Fruit fly (Drosophila melanogaster) whole organism, embryonic: ENCODE measurements around the gene mGluR.

Experiments
- Adf1 ChIP-seq: fragments of 200-800 bp; sonication (Bioruptor generic); IDR thresholded peaks from 2 replicates; pipeline ENCODE4 v1.3.6; 2022; ENCODE audit warnings: missing biosample characterization, missing genetic modification characterization
- B-H2 ChIP-seq: fragments of 200-800 bp; sonication (Bioruptor generic); optimal IDR thresholded peaks from 2 replicates; lab custom pipeline; 2018; ENCODE audit warnings: missing biosample characterization, mild to moderate bottlenecking, missing genetic modification characterization
- CG10147 ChIP-seq: fragments of 200-800 bp; sonication (Bioruptor generic); optimal IDR thresholded peaks from 2 replicates; lab custom pipeline; 2019; ENCODE audit warnings: missing biosample characterization, mild to moderate bottlenecking, missing genetic modification characterization, moderate library complexity
- CG13624 ChIP-seq: fragments of 200-800 bp; sonication (Bioruptor generic); optimal IDR thresholded peaks from 2 replicates; lab custom pipeline; 2016; ENCODE audit warnings: missing biosample characterization, missing genetic modification characterization
- CG15479 ChIP-seq: fragments of 200-800 bp; sonication (Bioruptor generic); optimal IDR thresholded peaks from 3 replicates; lab custom pipeline; 2019; ENCODE audit warnings: missing biosample characterization, mild to moderate bottlenecking, missing genetic modification characterization, moderate library complexity
- CG17328 ChIP-seq: fragments of 200-800 bp; sonication (Bioruptor generic); IDR thresholded peaks from 2 replicates; pipeline ENCODE4 v1.3.6; 2022; ENCODE audit warnings: missing biosample characterization, missing genetic modification characterization
- CG17385 ChIP-seq: fragments of 200-800 bp; sonication (Bioruptor generic); optimal IDR thresholded peaks from 3 replicates; lab custom pipeline; 2018; ENCODE audit warnings: missing biosample characterization, mild to moderate bottlenecking, missing genetic modification characterization
- CG17802 ChIP-seq: fragments of 200-800 bp; sonication (Bioruptor generic); optimal IDR thresholded peaks from 2 replicates; lab custom pipeline; 2018; ENCODE audit warnings: missing biosample characterization, mild to moderate bottlenecking, missing genetic modification characterization, moderate library complexity
- CG34224 ChIP-seq: fragments of 200-800 bp; sonication (Bioruptor generic); IDR thresholded peaks from 3 replicates; pipeline ENCODE4 v1.3.6; 2022; ENCODE audit warnings: missing biosample characterization, missing genetic modification characterization; ENCODE audit not compliant: partially characterized antibody
- CG42726 ChIP-seq: fragments of 200-800 bp; sonication (Bioruptor generic); IDR thresholded peaks from 2 replicates; pipeline ENCODE4 v1.3.6; 2022; ENCODE audit warnings: missing biosample characterization, missing genetic modification characterization; ENCODE audit not compliant: partially characterized antibody
- CG4617 ChIP-seq: fragments of 200-800 bp; sonication (Bioruptor generic); optimal IDR thresholded peaks from 3 replicates; lab custom pipeline; 2016; ENCODE audit warnings: missing biosample characterization, missing genetic modification characterization, borderline replicate concordance
- CG7271 ChIP-seq: fragments of 200-800 bp; sonication (Bioruptor generic); optimal IDR thresholded peaks from 2 replicates; lab custom pipeline; 2018; ENCODE audit warnings: missing biosample characterization, mild to moderate bottlenecking, missing genetic modification characterization, moderate library complexity
- CG7963 ChIP-seq: fragments of 200-800 bp; sonication (Bioruptor generic); IDR thresholded peaks from 3 replicates; pipeline ENCODE4 v1.3.6; 2022; ENCODE audit warnings: missing biosample characterization, missing genetic modification characterization; ENCODE audit not compliant: partially characterized antibody
- CoRest ChIP-seq: fragments of 200-800 bp; sonication (Bioruptor generic); optimal IDR thresholded peaks from 3 replicates; lab custom pipeline; 2018; ENCODE audit warnings: missing biosample characterization, mild to moderate bottlenecking, missing genetic modification characterization, moderate library complexity
- Dad ChIP-seq: fragments of 200-800 bp; sonication (Bioruptor generic); optimal IDR thresholded peaks from 3 replicates; lab custom pipeline; 2016; ENCODE audit warnings: missing biosample characterization, missing genetic modification characterization
- Dip2 ChIP-seq: fragments of 200-800 bp; sonication (Bioruptor generic); IDR thresholded peaks from 2 replicates; pipeline ENCODE4 v1.3.6; 2022; ENCODE audit warnings: missing biosample characterization, missing genetic modification characterization
- Ets97D ChIP-seq: fragments of 200-800 bp; sonication (Bioruptor generic); optimal IDR thresholded peaks from 3 replicates; lab custom pipeline; 2016; ENCODE audit warnings: missing biosample characterization, missing genetic modification characterization
- Jarid2 ChIP-seq: fragments of 200-800 bp; sonication (Bioruptor generic); optimal IDR thresholded peaks from 3 replicates; lab custom pipeline; 2017; ENCODE audit warnings: mild to moderate bottlenecking, missing biosample characterization, missing genetic modification reagents, missing genetic modification characterization
- Nf-YA ChIP-seq: fragments of 200-800 bp; sonication (Bioruptor generic); IDR thresholded peaks from 2 replicates; pipeline ENCODE4 v1.3.6; 2022; ENCODE audit warnings: missing biosample characterization, missing genetic modification characterization
- Nf-YB ChIP-seq: fragments of 200-800 bp; sonication (Bioruptor generic); optimal IDR thresholded peaks from 3 replicates; lab custom pipeline; 2019; ENCODE audit warnings: missing biosample characterization, mild to moderate bottlenecking, missing genetic modification characterization, moderate library complexity
- Oaz ChIP-seq: fragments of 200-800 bp; sonication (Bioruptor generic); IDR thresholded peaks from 2 replicates; pipeline ENCODE4 v1.3.6; 2022; ENCODE audit warnings: missing biosample characterization, missing genetic modification characterization
- Scr ChIP-seq: fragments of 200-800 bp; sonication (Bioruptor generic); IDR thresholded peaks from 2 replicates; pipeline ENCODE4 v1.3.6; 2022; ENCODE audit warnings: missing biosample characterization, missing genetic modification characterization; ENCODE audit not compliant: partially characterized antibody
- Trl ChIP-seq, 3 experiments: fragments of >200 bp in 2 of 3; fragments of 200-800 bp in 1 of 3; sonication (Bioruptor generic) in 1 of 3; optimal IDR thresholded peaks; 2 replicates in 1 of 3; 3 replicates in 2 of 3; lab custom pipeline; 2016 to 2017; ENCODE audit warnings: missing biosample characterization in 1 of 3, missing genetic modification characterization in 1 of 3
- amos ChIP-seq: fragments of 200-800 bp; sonication (Bioruptor generic); IDR thresholded peaks from 2 replicates; pipeline ENCODE4 v1.3.6; 2022; ENCODE audit warnings: missing biosample characterization, missing genetic modification characterization; ENCODE audit not compliant: partially characterized antibody
- bigmax ChIP-seq: fragments of 200-800 bp; sonication (Bioruptor generic); optimal IDR thresholded peaks from 2 replicates; lab custom pipeline; 2018; ENCODE audit warnings: missing biosample characterization, mild to moderate bottlenecking, missing genetic modification characterization
- ci ChIP-seq: fragments of 200-800 bp; sonication (Bioruptor generic); IDR thresholded peaks from 3 replicates; pipeline ENCODE4 v1.3.6; 2022; ENCODE audit warnings: missing biosample characterization, missing genetic modification characterization
- danr ChIP-seq: fragments of 200-800 bp; sonication (Bioruptor generic); IDR thresholded peaks from 2 replicates; pipeline ENCODE4 v1.3.6; 2022; ENCODE audit warnings: missing biosample characterization, missing genetic modification characterization
- en ChIP-seq: fragments of 200-800 bp; sonication (Bioruptor generic); optimal IDR thresholded peaks from 2 replicates; lab custom pipeline; 2016; ENCODE audit warnings: missing biosample characterization, missing genetic modification characterization
- eve ChIP-seq, 2 experiments: fragments of >200 bp; optimal IDR thresholded peaks; 2 replicates each; lab custom pipeline; 2017; ENCODE audit warnings: missing biosample characterization in 2 of 2, missing genetic modification characterization in 2 of 2
- ewg ChIP-seq: fragments of 200-800 bp; sonication (Bioruptor generic); optimal IDR thresholded peaks from 3 replicates; lab custom pipeline; 2017; ENCODE audit warnings: mild to moderate bottlenecking, missing biosample characterization, missing genetic modification reagents, missing genetic modification characterization
- fd102C ChIP-seq: fragments of 200-800 bp; sonication (Bioruptor generic); optimal IDR thresholded peaks from 2 replicates; lab custom pipeline; 2018; ENCODE audit warnings: missing biosample characterization, mild to moderate bottlenecking, missing genetic modification characterization, moderate library complexity
- fd3F ChIP-seq: fragments of 200-800 bp; sonication (Bioruptor generic); optimal IDR thresholded peaks from 2 replicates; lab custom pipeline; 2018; ENCODE audit warnings: missing biosample characterization, mild to moderate bottlenecking, missing genetic modification characterization, moderate library complexity
- h ChIP-seq: fragments of >200 bp; optimal IDR thresholded peaks from 2 replicates; lab custom pipeline; 2017
- jing ChIP-seq: fragments of 200-800 bp; sonication (Bioruptor generic); optimal IDR thresholded peaks from 2 replicates; lab custom pipeline; 2018; ENCODE audit warnings: missing biosample characterization, mild to moderate bottlenecking, missing genetic modification characterization
- p53 ChIP-seq: fragments of 200-800 bp; sonication (Bioruptor generic); optimal IDR thresholded peaks from 2 replicates; lab custom pipeline; 2016; ENCODE audit warnings: missing biosample characterization, missing genetic modification characterization
- pita ChIP-seq: fragments of 200-800 bp; sonication (Bioruptor generic); optimal IDR thresholded peaks from 2 replicates; lab custom pipeline; 2017; ENCODE audit warnings: missing biosample characterization, mild to moderate bottlenecking, missing genetic modification characterization
- ro ChIP-seq: fragments of 200-800 bp; sonication (Bioruptor generic); IDR thresholded peaks from 2 replicates; pipeline ENCODE4 v1.3.6; 2022; ENCODE audit warnings: missing biosample characterization, missing genetic modification characterization
- tll ChIP-seq, 2 experiments: fragments of 200-800 bp in 1 of 2; fragments of >200 bp in 1 of 2; sonication (Bioruptor generic) in 1 of 2; optimal IDR thresholded peaks; 2 replicates each; lab custom pipeline; 2017 to 2019; ENCODE audit warnings: missing biosample characterization in 2 of 2, missing genetic modification characterization in 2 of 2, mild to moderate bottlenecking in 1 of 2, moderate library complexity in 1 of 2
- twi ChIP-seq: fragments of 200-800 bp; optimal IDR thresholded peaks from 2 replicates; lab custom pipeline; 2019; ENCODE audit warnings: missing biosample characterization, mild to moderate bottlenecking, missing genetic modification characterization, moderate library complexity
- vvl ChIP-seq: fragments of 200-800 bp; sonication (Bioruptor generic); IDR thresholded peaks from 2 replicates; pipeline ENCODE4 v1.3.6; 2022; ENCODE audit warnings: missing biosample characterization, missing genetic modification characterization

The mGluR gene

dm6 chr4:989058-989770 is 52.6 kb downstream of the mGluR start, which contains the start of gene toy (continued):
- TF ChIP-seq amos (GFP tag; lab: Robert Waterston, UW) (0 out of 2 replicates have a peak, but pooled peaks have one; percentile 22), CG15479 (GFP tag; lab: Kevin White, UChicago) (peak; percentile 8), Adf1 (GFP tag; lab: Robert Waterston, UW) (peak; percentile 53), CG42726 (GFP tag; lab: Robert Waterston, UW) (no peak), CG17328 (GFP tag; lab: Robert Waterston, UW) (no peak), CG17385 (GFP tag; lab: Kevin White, UChicago) (peak; percentile 50), CG10147 (GFP tag; lab: Kevin White, UChicago) (no peak), pita (GFP tag; lab: Kevin White, UChicago) (no peak), tll (GFP tag; optimal IDR thresholded peaks at IDR 0.05; lab: Kevin White, UChicago) (peak in 1 of 2 experiments; percentile 76), CG13624 (GFP tag; lab: Kevin White, UChicago) (peak; percentile 3), CG34224 (GFP tag; lab: Robert Waterston, UW) (0 out of 3 replicates have a peak, but pooled peaks have one; percentile 25), ro (GFP tag; lab: Robert Waterston, UW) (no peak), CoRest (peak; percentile 83), ewg (GFP tag; lab: Kevin White, UChicago) (peak; percentile 82), Trl (optimal IDR thresholded peaks at IDR 0.05; lab: Kevin White, UChicago) (peak in 1 of 2 experiments; percentile 5), Trl (GFP tag; optimal IDR thresholded peaks at IDR 0.05; lab: Kevin White, UChicago) (no peak), Jarid2 (GFP tag; lab: Kevin White, UChicago) (peak; percentile 91), Ets97D (GFP tag; lab: Kevin White, UChicago) (no peak), CG17802 (tag; lab: Kevin White, UChicago) (no peak), CG7963 (GFP tag; lab: Robert Waterston, UW) (0 out of 3 replicates have a peak, but pooled peaks have one; percentile 36), CG4617 (no peak), CG7271 (tag; lab: Kevin White, UChicago) (peak; percentile 6), twi (tag; lab: Kevin White, UChicago) (peak; percentile 43), jing (GFP tag; lab: Kevin White, UChicago) (peak; percentile 80), B-H2 (GFP tag; lab: Kevin White, UChicago) (peak; percentile 20), Scr (GFP tag; lab: Robert Waterston, UW) (peak; percentile 50), h (lab: Kevin White, UChicago) (no peak), bigmax (no peak), vvl (no peak), fd3F (GFP tag; lab: Kevin White, UChicago) (no peak), fd102C (GFP tag; lab: Kevin White, UChicago) (no peak), Oaz (no peak), p53 (GFP tag; lab: Kevin White, UChicago) (no peak), danr (GFP tag; lab: Robert Waterston, UW) (no peak), Dip2 (GFP tag; lab: Robert Waterston, UW) (no peak), eve (GFP tag; optimal IDR thresholded peaks at IDR 0.05; lab: Kevin White, UChicago) (peak in 1 of 2 experiments; percentile 0), Dad (GFP tag; lab: Kevin White, UChicago) (no peak), Nf-YB (GFP tag; lab: Kevin White, UChicago) (peak; percentile 100), Nf-YA (GFP tag; lab: Robert Waterston, UW) (peak; percentile 100), en (GFP tag; lab: Kevin White, UChicago) (no peak), ci (GFP tag; lab: Robert Waterston, UW) (no peak)
- TF ChIP-seq, all 482 proteins: peak for 44
